Fruit fly (Drosophila melanogaster) whole organism, embryonic: ENCODE data around the gene borr.

ENCODE experiments used
- CG10209 ChIP-seq: fragments of 200-800 bp; sonication (Bioruptor generic); optimal IDR thresholded peaks from 3 replicates; lab custom pipeline; 2017; ENCODE audit warnings: missing biosample characterization, mild to moderate bottlenecking, missing genetic modification characterization, missing genetic modification reagents
- CG1024 ChIP-seq: fragments of 200-800 bp; sonication (Bioruptor generic); IDR thresholded peaks from 2 replicates; pipeline ENCODE4 v1.3.6; 2022; ENCODE audit warnings: missing biosample characterization, missing genetic modification characterization
- CG10267 ChIP-seq: fragments of 200-800 bp; sonication (Bioruptor generic); optimal IDR thresholded peaks from 2 replicates; lab custom pipeline; 2018; ENCODE audit warnings: missing biosample characterization, mild to moderate bottlenecking, missing genetic modification characterization, moderate library complexity
- CG11504 ChIP-seq: fragments of 200-800 bp; sonication (Bioruptor generic); optimal IDR thresholded peaks from 3 replicates; lab custom pipeline; 2019; ENCODE audit warnings: missing biosample characterization, mild to moderate bottlenecking, missing genetic modification characterization, moderate library complexity
- CG12659 ChIP-seq: fragments of 200-800 bp; sonication (Bioruptor generic); optimal IDR thresholded peaks from 3 replicates; lab custom pipeline; 2017; ENCODE audit warnings: mild to moderate bottlenecking, missing biosample characterization, missing genetic modification reagents, missing genetic modification characterization
- CG13123 ChIP-seq: fragments of 200-800 bp; sonication (Bioruptor generic); optimal IDR thresholded peaks from 2 replicates; lab custom pipeline; 2016; ENCODE audit warnings: missing biosample characterization, missing genetic modification characterization
- CG14710 ChIP-seq: fragments of 200-800 bp; sonication (Bioruptor generic); optimal IDR thresholded peaks from 3 replicates; lab custom pipeline; 2019; ENCODE audit warnings: missing biosample characterization, mild to moderate bottlenecking, missing genetic modification characterization, moderate library complexity
- CG17186 ChIP-seq: fragments of 200-800 bp; sonication (Bioruptor generic); optimal IDR thresholded peaks from 3 replicates; lab custom pipeline; 2017; ENCODE audit warnings: missing biosample characterization, missing genetic modification reagents, missing genetic modification characterization
- CG17328 ChIP-seq: fragments of 200-800 bp; sonication (Bioruptor generic); IDR thresholded peaks from 2 replicates; pipeline ENCODE4 v1.3.6; 2022; ENCODE audit warnings: missing biosample characterization, missing genetic modification characterization
- CG17612 ChIP-seq: fragments of 200-800 bp; sonication (Bioruptor generic); IDR thresholded peaks from 2 replicates; pipeline ENCODE4 v1.3.6; 2022; ENCODE audit warnings: missing biosample characterization, missing genetic modification characterization
- CG2875 ChIP-seq: fragments of 200-800 bp; sonication (Bioruptor generic); optimal IDR thresholded peaks from 2 replicates; lab custom pipeline; 2017; ENCODE audit warnings: missing biosample characterization, mild to moderate bottlenecking, missing genetic modification characterization, missing genetic modification reagents
- CG2889 ChIP-seq: fragments of 200-800 bp; sonication (Bioruptor generic); IDR thresholded peaks from 3 replicates; pipeline ENCODE4 v1.3.6; 2022; ENCODE audit warnings: missing biosample characterization, missing genetic modification characterization
- CG31388 ChIP-seq: fragments of 200-800 bp; sonication (Bioruptor generic); optimal IDR thresholded peaks from 2 replicates; lab custom pipeline; 2016; ENCODE audit warnings: missing biosample characterization, missing genetic modification characterization
- CG32772 ChIP-seq: fragments of 200-800 bp; sonication (Bioruptor generic); IDR thresholded peaks from 2 replicates; pipeline ENCODE4 v1.3.6; 2022; ENCODE audit warnings: missing biosample characterization, missing genetic modification characterization
- CG3407 ChIP-seq: fragments of 200-800 bp; sonication (Bioruptor generic); optimal IDR thresholded peaks from 2 replicates; lab custom pipeline; 2018; ENCODE audit warnings: missing biosample characterization, mild to moderate bottlenecking, missing genetic modification characterization
- CG6254 ChIP-seq: fragments of 200-800 bp; sonication (Bioruptor generic); optimal IDR thresholded peaks from 3 replicates; lab custom pipeline; 2017; ENCODE audit warnings: mild to moderate bottlenecking, missing biosample characterization, missing genetic modification reagents, missing genetic modification characterization
- CG7271 ChIP-seq: fragments of 200-800 bp; sonication (Bioruptor generic); optimal IDR thresholded peaks from 2 replicates; lab custom pipeline; 2018; ENCODE audit warnings: missing biosample characterization, mild to moderate bottlenecking, missing genetic modification characterization, moderate library complexity
- CG9437 ChIP-seq: fragments of 200-800 bp; sonication (Bioruptor generic); optimal IDR thresholded peaks from 2 replicates; lab custom pipeline; 2018; ENCODE audit warnings: missing biosample characterization, mild to moderate bottlenecking, missing genetic modification characterization
- CG9609 ChIP-seq: fragments of 200-800 bp; sonication (Bioruptor generic); optimal IDR thresholded peaks from 3 replicates; lab custom pipeline; 2016; ENCODE audit warnings: missing biosample characterization, missing genetic modification characterization
- CkIIα-i1 ChIP-seq: fragments of 200-800 bp; sonication (Bioruptor generic); IDR thresholded peaks from 2 replicates; pipeline ENCODE4 v1.3.6; 2022; ENCODE audit warnings: missing biosample characterization, missing genetic modification characterization
- Doc2 ChIP-seq: fragments of 200-800 bp; sonication (Bioruptor generic); IDR thresholded peaks from 2 replicates; pipeline ENCODE4 v1.3.6; 2022; ENCODE audit warnings: missing biosample characterization, missing genetic modification characterization
- Eip74EF ChIP-seq, 2 experiments: fragments of 200-800 bp in 1 of 2; fragments of >200 bp in 1 of 2; sonication (Bioruptor generic) in 1 of 2; optimal IDR thresholded peaks; 2 replicates each; lab custom pipeline; 2017 to 2019; ENCODE audit warnings: missing biosample characterization in 2 of 2, missing genetic modification characterization in 2 of 2, mild to moderate bottlenecking in 1 of 2, moderate library complexity in 1 of 2
- Elba2 ChIP-seq: fragments of 200-800 bp; sonication (Bioruptor generic); optimal IDR thresholded peaks from 3 replicates; lab custom pipeline; 2016; ENCODE audit warnings: missing biosample characterization, missing genetic modification characterization
- NFAT ChIP-seq: fragments of 200-800 bp; sonication (Bioruptor generic); IDR thresholded peaks from 2 replicates; pipeline ENCODE4 v1.3.6; 2022; ENCODE audit warnings: missing biosample characterization, missing genetic modification characterization
- Oli ChIP-seq: fragments of 200-800 bp; sonication (Bioruptor generic); optimal IDR thresholded peaks from 2 replicates; lab custom pipeline; 2018; ENCODE audit warnings: missing biosample characterization, mild to moderate bottlenecking, missing genetic modification characterization, moderate library complexity
- Sry-β ChIP-seq: fragments of 200-800 bp; sonication (Bioruptor generic); optimal IDR thresholded peaks from 2 replicates; lab custom pipeline; 2018; ENCODE audit warnings: missing biosample characterization, mild to moderate bottlenecking, missing genetic modification characterization, moderate library complexity
- TFAM ChIP-seq: fragments of 200-800 bp; sonication (Bioruptor generic); optimal IDR thresholded peaks from 2 replicates; lab custom pipeline; 2017; ENCODE audit warnings: missing biosample characterization, missing genetic modification characterization, inconsistent platforms
- Xbp1 ChIP-seq: fragments of 200-800 bp; sonication (Bioruptor generic); optimal IDR thresholded peaks from 3 replicates; lab custom pipeline; 2016; ENCODE audit warnings: missing biosample characterization, mild to moderate bottlenecking, missing genetic modification characterization
- Xrp1 ChIP-seq: fragments of 200-800 bp; sonication (Bioruptor generic); IDR thresholded peaks from 2 replicates; pipeline ENCODE4 v1.3.6; 2022; ENCODE audit warnings: missing biosample characterization, missing genetic modification characterization
- ash1 ChIP-seq: fragments of 200-800 bp; sonication (Bioruptor generic); optimal IDR thresholded peaks from 2 replicates; lab custom pipeline; 2018; ENCODE audit warnings: missing biosample characterization, mild to moderate bottlenecking, missing genetic modification characterization
- btn ChIP-seq: fragments of 200-800 bp; sonication (Bioruptor generic); optimal IDR thresholded peaks from 2 replicates; lab custom pipeline; 2016; ENCODE audit warnings: missing biosample characterization, missing genetic modification characterization
- corto ChIP-seq: fragments of 200-800 bp; sonication (Bioruptor generic); optimal IDR thresholded peaks from 2 replicates; lab custom pipeline; 2016; ENCODE audit warnings: missing biosample characterization, mild to moderate bottlenecking, missing genetic modification characterization, moderate library complexity
- da ChIP-seq: fragments of 200-800 bp; sonication (Bioruptor generic); optimal IDR thresholded peaks from 2 replicates; lab custom pipeline; 2016; ENCODE audit warnings: missing biosample characterization, missing genetic modification characterization
- dmrt11E ChIP-seq: fragments of 200-800 bp; sonication (Bioruptor generic); optimal IDR thresholded peaks from 3 replicates; lab custom pipeline; 2018; ENCODE audit warnings: missing biosample characterization, mild to moderate bottlenecking, missing genetic modification characterization, moderate library complexity
- esg ChIP-seq: fragments of 200-800 bp; sonication (Bioruptor generic); conservative IDR thresholded peaks from 2 replicates; pipeline ENCODE4 v1.3.6; 2022; ENCODE audit warnings: missing biosample characterization, missing genetic modification characterization
- fru ChIP-seq: fragments of >200 bp; optimal IDR thresholded peaks from 2 replicates; lab custom pipeline; 2017
- gsb ChIP-seq: fragments of 200-800 bp; sonication (Bioruptor generic); IDR thresholded peaks from 2 replicates; pipeline ENCODE4 v1.3.6; 2022; ENCODE audit warnings: missing biosample characterization, missing genetic modification characterization
- knrl ChIP-seq: fragments of 200-800 bp; sonication (Bioruptor generic); IDR thresholded peaks from 3 replicates; pipeline ENCODE4 v1.3.6; 2022; ENCODE audit warnings: missing biosample characterization, missing genetic modification characterization; ENCODE audit not compliant: partially characterized antibody
- nerfin-1 ChIP-seq: fragments of 200-800 bp; sonication (Bioruptor generic); optimal IDR thresholded peaks from 3 replicates; lab custom pipeline; 2019; ENCODE audit warnings: missing biosample characterization, mild to moderate bottlenecking, missing genetic modification characterization, moderate library complexity
- nmo ChIP-seq: fragments of 200-800 bp; sonication (Bioruptor generic); optimal IDR thresholded peaks from 2 replicates; lab custom pipeline; 2018; ENCODE audit warnings: missing biosample characterization, mild to moderate bottlenecking, missing genetic modification characterization, moderate library complexity
- onecut ChIP-seq: fragments of 200-800 bp; sonication (Bioruptor generic); IDR thresholded peaks from 2 replicates; pipeline ENCODE4 v1.3.6; 2022; ENCODE audit warnings: missing biosample characterization, missing genetic modification characterization
- pan ChIP-seq, 4 experiments: fragments of >200 bp in 3 of 4; fragments of 200-800 bp in 1 of 4; sonication (Bioruptor generic) in 1 of 4; optimal IDR thresholded peaks in 3 of 4; IDR thresholded peaks in 1 of 4; 2 replicates each; pipeline versions ENCODE4 v1.3.6 to Lab custom; 2017 to 2022; ENCODE audit warnings: missing biosample characterization in 2 of 4, missing genetic modification characterization in 2 of 4, mixed read lengths in 1 of 4
- run ChIP-seq: fragments of 200-800 bp; sonication (Bioruptor generic); optimal IDR thresholded peaks from 3 replicates; lab custom pipeline; 2018; ENCODE audit warnings: missing biosample characterization, mild to moderate bottlenecking, missing genetic modification characterization
- sc ChIP-seq, 3 experiments: fragments of >200 bp in 2 of 3; fragments of 200-800 bp in 1 of 3; sonication (Bioruptor generic) in 1 of 3; optimal IDR thresholded peaks; 2 replicates in 2 of 3; 3 replicates in 1 of 3; lab custom pipeline; 2017; ENCODE audit warnings: mild to moderate bottlenecking in 1 of 3, missing biosample characterization in 1 of 3, missing genetic modification characterization in 1 of 3, missing genetic modification reagents in 1 of 3
- schlank ChIP-seq: fragments of 200-800 bp; sonication (Bioruptor generic); optimal IDR thresholded peaks from 2 replicates; lab custom pipeline; 2018; ENCODE audit warnings: missing biosample characterization, mild to moderate bottlenecking, missing genetic modification characterization
- sd ChIP-seq: fragments of 200-800 bp; sonication (Bioruptor generic); optimal IDR thresholded peaks from 3 replicates; lab custom pipeline; 2018; ENCODE audit warnings: missing biosample characterization, mild to moderate bottlenecking, missing genetic modification characterization, moderate library complexity
- stc ChIP-seq: fragments of 200-800 bp; sonication (Bioruptor generic); IDR thresholded peaks from 2 replicates; pipeline ENCODE4 v1.3.6; 2022; ENCODE audit warnings: missing biosample characterization, missing genetic modification characterization
- tgo ChIP-seq: fragments of 200-800 bp; sonication (Bioruptor generic); IDR thresholded peaks from 3 replicates; pipeline ENCODE4 v1.3.6; 2022; ENCODE audit warnings: missing biosample characterization, missing genetic modification characterization
- unc-4 ChIP-seq: fragments of 200-800 bp; sonication (Bioruptor generic); IDR thresholded peaks from 2 replicates; pipeline ENCODE4 v1.3.6; 2022; ENCODE audit warnings: missing biosample characterization, missing genetic modification characterization; ENCODE audit not compliant: partially characterized antibody
- z ChIP-seq: fragments of 200-800 bp; sonication (Bioruptor generic); IDR thresholded peaks from 3 replicates; pipeline ENCODE4 v1.3.6; 2022; ENCODE audit warnings: missing biosample characterization, missing genetic modification characterization

The borr gene

dm6 chr2L:9206401-9206800 is 46.5 kb downstream of the borr start (continued):
- TF ChIP-seq CG32772 (GFP tag; lab: Robert Waterston, UW), result no peak
- no peak for TF ChIP-seq NFAT (GFP tag; lab: Robert Waterston, UW)
- peak; percentile 30 for TF ChIP-seq CG10209 (GFP tag; lab: Kevin White, UChicago)
- TF ChIP-seq CG3407, result peak; percentile 16
- TF ChIP-seq CkIIα-i1 (GFP tag; lab: Robert Waterston, UW), result no peak
- TF ChIP-seq corto (GFP tag; lab: Kevin White, UChicago), result no peak
- no peak for TF ChIP-seq TFAM (GFP tag; lab: Kevin White, UChicago)
- no peak for TF ChIP-seq gsb (GFP tag; lab: Robert Waterston, UW)
- TF ChIP-seq da, result no peak
- peak; percentile 65; the same call in 1 of the 2 replicates for TF ChIP-seq Xrp1 (GFP tag; lab: Robert Waterston, UW)
- TF ChIP-seq unc-4 (GFP tag; lab: Robert Waterston, UW), result no peak
- TF ChIP-seq Sry-β (GFP tag; lab: Kevin White, UChicago), result no peak
- TF ChIP-seq stc, result peak; percentile 48; the same call in 1 of the 2 replicates
- no peak for TF ChIP-seq schlank
- no peak for TF ChIP-seq CG1024
- peak; percentile 27 for TF ChIP-seq dmrt11E
- TF ChIP-seq CG2875 (GFP tag; lab: Kevin White, UChicago), result peak; percentile 12
- TF ChIP-seq Elba2 (GFP tag; lab: Kevin White, UChicago), result no peak
- TF ChIP-seq CG10267, result peak; percentile 16
- TF ChIP-seq nerfin-1 (tag; lab: Kevin White, UChicago), result peak; percentile 41
- no peak for TF ChIP-seq pan (optimal IDR thresholded peaks at IDR 0.05; lab: Kevin White, UChicago)
- TF ChIP-seq pan (GFP tag; optimal IDR thresholded peaks at IDR 0.05 in 1 of 2, IDR thresholded peaks at IDR 0.05 in 1 of 2), result no peak
- no peak for TF ChIP-seq Xbp1 (GFP tag; lab: Kevin White, UChicago)
- TF ChIP-seq CG7271, result no peak
- TF ChIP-seq CG2889 (GFP tag; lab: Robert Waterston, UW), result no peak
- TF ChIP-seq Oli (tag; lab: Kevin White, UChicago), result peak; percentile 54
- peak; percentile 27 for TF ChIP-seq CG6254 (GFP tag; lab: Kevin White, UChicago)
- 0 out of 2 replicates have a peak, but pooled peaks have one; percentile 5 for TF ChIP-seq esg (GFP tag; lab: Robert Waterston, UW)
- TF ChIP-seq CG17328, result no peak
- TF ChIP-seq CG13123 (GFP tag; lab: Kevin White, UChicago), result no peak
- TF ChIP-seq tgo, result peak; percentile 43; the same call in 2 of the 3 replicates
- TF ChIP-seq run, result peak; percentile 28
- no peak for TF ChIP-seq ash1 (GFP tag; lab: Kevin White, UChicago)
- TF ChIP-seq Eip74EF (GFP tag; optimal IDR thresholded peaks at IDR 0.05; lab: Kevin White, UChicago), result peak in 1 of 2 experiments; percentile 32
- no peak for TF ChIP-seq CG31388 (GFP tag; lab: Kevin White, UChicago)
- TF ChIP-seq z (GFP tag; lab: Robert Waterston, UW), result no peak
- no peak for TF ChIP-seq fru (lab: Kevin White, UChicago)
- TF ChIP-seq nmo (GFP tag; lab: Kevin White, UChicago), result peak; percentile 77
- TF ChIP-seq CG14710 (tag; lab: Kevin White, UChicago), result peak; percentile 50
- peak; percentile 18 for TF ChIP-seq CG12659
- TF ChIP-seq sc (optimal IDR thresholded peaks at IDR 0.05; lab: Kevin White, UChicago), result no peak
- peak; percentile 18 for TF ChIP-seq sc (GFP tag; optimal IDR thresholded peaks at IDR 0.05; lab: Kevin White, UChicago)
- TF ChIP-seq CG9437 (GFP tag; lab: Kevin White, UChicago), result peak; percentile 23
- no peak for TF ChIP-seq sd (tag; lab: Kevin White, UChicago)
- TF ChIP-seq CG17612 (GFP tag; lab: Robert Waterston, UW), result no peak
- no peak for TF ChIP-seq btn (GFP tag; lab: Kevin White, UChicago)
- no peak for TF ChIP-seq onecut (GFP tag; lab: Robert Waterston, UW)
- no peak for TF ChIP-seq Doc2 (GFP tag; lab: Robert Waterston, UW)
- TF ChIP-seq CG9609 (GFP tag; lab: Kevin White, UChicago), result no peak
- TF ChIP-seq CG17186 (GFP tag; lab: Kevin White, UChicago), result no peak
- no peak for TF ChIP-seq knrl (GFP tag; lab: Robert Waterston, UW)
- TF ChIP-seq CG11504, result peak; percentile 61
